Worm (Caenorhabditis elegans): ENCODE measurements around the gene F36H5.17.

F36H5.17 gene

DNA sequence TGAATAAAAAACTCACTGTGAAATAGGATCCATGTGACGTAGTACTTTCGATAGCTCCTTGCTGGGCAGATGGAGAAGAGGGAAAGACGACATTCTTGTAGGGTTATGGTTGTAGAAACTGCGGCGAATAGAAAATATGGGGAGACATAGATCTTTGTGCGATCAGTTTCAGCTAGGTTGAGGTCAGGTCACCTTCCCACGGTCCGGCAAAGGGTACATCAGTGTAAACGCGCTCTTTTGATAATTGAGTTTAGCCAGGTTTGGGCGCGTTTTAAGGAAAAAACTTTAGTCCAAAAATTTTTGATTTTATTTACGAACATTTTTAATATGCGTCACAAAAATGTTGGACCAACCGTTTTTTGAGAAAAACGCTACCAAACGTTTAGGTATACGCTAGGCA lies at the start of gene F36H5.17:
Gene F36H5.17, minus strand, starts transcription at position 101 of the 400 bp plus-strand sequence.
- TF ChIP-seq ces-1 (GFP tag; optimal IDR thresholded peaks at IDR 0.05) (no peak), C04F5.9 (tag; optimal IDR thresholded peaks at IDR 0.05) (no peak), mep-1 (tag; optimal IDR thresholded peaks at IDR 0.05) (no peak), zip-4 (GFP tag; optimal IDR thresholded peaks at IDR 0.05) (no peak), fkh-10 (GFP tag; optimal IDR thresholded peaks at IDR 0.05) (no peak), tbx-2 (tag; optimal IDR thresholded peaks at IDR 0.05) (no peak), unc-30 (tag; optimal IDR thresholded peaks at IDR 0.05) (no peak), snu-23 (GFP tag; optimal IDR thresholded peaks at IDR 0.05) (no peak), sptf-1 (tag; optimal IDR thresholded peaks at IDR 0.05) (no peak), ceh-88 (GFP tag; IDR thresholded peaks at IDR 0.05) (no peak), sup-37 (GFP tag; optimal IDR thresholded peaks at IDR 0.05) (no peak), fkh-8 (tag; optimal IDR thresholded peaks at IDR 0.05) (no peak), egl-13 (tag; optimal IDR thresholded peaks at IDR 0.05) (no peak), blmp-1 (tag; optimal IDR thresholded peaks at IDR 0.05) (no peak), zag-1 (tag; optimal IDR thresholded peaks at IDR 0.05) (no peak), mdl-1 (tag; optimal IDR thresholded peaks at IDR 0.05) (no peak)

DNA sequence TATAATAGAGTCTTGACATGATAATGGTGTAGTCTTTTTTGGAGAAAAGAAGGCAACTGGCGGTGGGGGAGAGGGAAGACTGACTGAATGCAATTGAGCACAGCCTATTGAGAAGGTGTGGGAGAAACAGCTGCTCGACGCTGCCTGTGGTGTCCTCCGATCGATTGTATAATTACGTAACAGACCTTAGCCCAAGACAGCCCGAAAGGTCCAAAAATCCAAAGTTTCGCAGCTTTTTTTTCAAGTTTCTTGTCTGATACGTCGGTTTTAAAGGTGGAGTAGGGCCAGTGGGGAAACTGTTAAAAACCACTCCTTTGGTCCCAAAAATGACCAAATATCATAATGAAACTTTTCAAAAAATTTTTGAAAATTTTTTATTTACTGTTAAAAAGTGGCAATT lies 32.1 kb upstream of the F36H5.17 start, which contains the start of the genes C08F1.6 and fbxb-13:
Gene C08F1.6, minus strand, starts transcription at position 101 of the 400 bp plus-strand sequence.
Gene fbxb-13, plus strand, starts transcription at position 191 of the 400 bp plus-strand sequence.
- TF ChIP-seq egl-27 (tag; optimal IDR thresholded peaks at IDR 0.05): no peak
- TF ChIP-seq lin-14 (GFP tag; optimal IDR thresholded peaks at IDR 0.05): no peak
- no peak for TF ChIP-seq nhr-77 (tag; optimal IDR thresholded peaks at IDR 0.05)
- no peak for TF ChIP-seq snu-23 (GFP tag; optimal IDR thresholded peaks at IDR 0.05)
- TF ChIP-seq nhr-90 (tag; optimal IDR thresholded peaks at IDR 0.05; ENCODE audit: poor library complexity): no peak
- TF ChIP-seq nhr-19 (GFP tag; conservative IDR thresholded peaks at IDR 0.05): no peak
- TF ChIP-seq lin-35 (GFP tag; optimal IDR thresholded peaks at IDR 0.05): no peak
- no peak for TF ChIP-seq hlh-4 (tag; optimal IDR thresholded peaks at IDR 0.05)
- TF ChIP-seq hlh-17 (GFP tag; optimal IDR thresholded peaks at IDR 0.05; ENCODE audit: borderline replicate concordance): no peak
- no peak for TF ChIP-seq ceh-63 (GFP tag; optimal IDR thresholded peaks at IDR 0.05)
- TF ChIP-seq mab-9 (GFP tag; IDR thresholded peaks at IDR 0.05): no peak
- no peak for TF ChIP-seq swsn-7 (tag; optimal IDR thresholded peaks at IDR 0.05)
- TF ChIP-seq C16A3.4 (tag; optimal IDR thresholded peaks at IDR 0.05): no peak
- TF ChIP-seq fkh-8 (tag; optimal IDR thresholded peaks at IDR 0.05): no peak
- no peak for TF ChIP-seq vab-15 (tag; optimal IDR thresholded peaks at IDR 0.05)

DNA sequence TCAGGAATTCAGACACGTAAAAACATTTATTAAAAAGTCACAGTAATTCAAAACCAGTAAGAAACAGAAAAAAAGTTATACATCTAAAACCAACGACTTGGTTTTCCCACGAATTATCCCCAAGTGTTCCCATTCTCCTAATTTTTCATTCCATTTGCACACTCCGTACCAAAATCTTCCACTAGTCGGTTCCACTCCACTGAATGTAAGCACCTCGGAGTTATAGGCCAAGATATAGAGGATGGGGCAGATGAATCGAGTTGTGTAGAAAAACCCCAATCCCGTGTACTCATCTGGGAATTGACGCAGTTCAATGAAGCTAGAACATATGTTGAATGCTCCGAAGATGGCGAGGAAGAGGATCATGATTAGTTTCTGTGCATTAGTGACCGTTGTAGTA lies 31.2 kb upstream of the F36H5.17 start:
- TF ChIP-seq snpc-4 (tag; optimal IDR thresholded peaks at IDR 0.05): no peak

DNA sequence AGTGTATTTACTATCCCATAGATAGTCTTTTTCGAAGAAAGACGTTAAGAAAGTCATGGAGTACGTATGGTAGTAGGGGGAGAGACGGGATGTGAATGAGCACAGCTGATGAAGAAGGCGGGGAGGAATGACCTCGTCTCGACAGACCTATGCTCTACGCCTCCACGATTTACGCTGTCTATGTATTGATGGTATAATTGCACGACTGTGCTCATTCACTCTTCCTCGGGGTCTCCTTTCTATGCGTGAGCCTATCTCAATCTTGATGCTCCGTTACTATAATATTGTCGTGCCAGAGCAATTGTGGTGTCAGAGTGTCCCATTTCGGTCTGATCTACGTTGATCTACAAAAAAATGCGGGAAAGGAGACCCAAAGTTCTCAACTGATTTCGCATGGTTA lies 30.2 kb upstream of the F36H5.17 start, which contains the start of gene C08F1.10:
Gene C08F1.10, minus strand, starts transcription at position 101 of the 400 bp plus-strand sequence.
- TF ChIP-seq Y116A8C.19 (tag; optimal IDR thresholded peaks at IDR 0.05; ENCODE audit: borderline replicate concordance) (no peak), F16B12.6 (tag; optimal IDR thresholded peaks at IDR 0.05) (no peak), pag-3 (tag; optimal IDR thresholded peaks at IDR 0.05; ENCODE audit: borderline replicate concordance, insufficient read depth) (no peak), ceh-63 (GFP tag; optimal IDR thresholded peaks at IDR 0.05) (no peak), irx-1 (tag; optimal IDR thresholded peaks at IDR 0.05) (no peak), lsy-2 (tag; optimal IDR thresholded peaks at IDR 0.05) (no peak), mab-9 (GFP tag; IDR thresholded peaks at IDR 0.05) (no peak), ceh-82 (tag; optimal IDR thresholded peaks at IDR 0.05) (no peak)

All from whole organism, L1 larva.